Worm (Caenorhabditis elegans) whole organism, young adult: Measurements from ENCODE around the gene die-1.
"Not testable (repeated sequence)": the region's sequence is repeated elsewhere in the genome, so short reads cannot be mapped to it uniquely, and the experiment has no call there.

Experiments
- C06A6.2 ChIP-seq: fragments of 200-800 bp; sonication (Bioruptor generic); conservative IDR thresholded peaks from 2 replicates; pipeline ENCODE4 v1.3.6; 2022; ENCODE audit warnings: missing genetic modification characterization, missing compliant biosample characterization
- C17E4.6 ChIP-seq: fragments of 200-800 bp; sonication (Bioruptor generic); IDR thresholded peaks from 2 replicates; pipeline ENCODE4 v1.3.6; 2022; ENCODE audit warnings: missing genetic modification reagents, missing genetic modification characterization, missing compliant biosample characterization
- D2030.7 ChIP-seq: fragments of 200-800 bp; sonication (Bioruptor generic); IDR thresholded peaks from 2 replicates; pipeline ENCODE4 v1.3.6; 2022; ENCODE audit warnings: missing genetic modification reagents, missing genetic modification characterization, missing compliant biosample characterization
- F10E7.11 ChIP-seq: sonication (generic microtip); optimal IDR thresholded peaks from 2 replicates; lab custom pipeline; 2017; ENCODE audit warnings: mild to moderate bottlenecking, missing genetic modification characterization, moderate library complexity, missing compliant biosample characterization
- F22D6.2 ChIP-seq: sonication (generic microtip); optimal IDR thresholded peaks from 2 replicates; lab custom pipeline; 2016; ENCODE audit warnings: mild to moderate bottlenecking, missing genetic modification characterization, missing compliant biosample characterization
- F33H1.4 ChIP-seq: fragments of 200-800 bp; sonication (Bioruptor generic); IDR thresholded peaks from 2 replicates; pipeline ENCODE4 v1.3.6; 2022; ENCODE audit warnings: missing genetic modification reagents, missing genetic modification characterization, missing compliant biosample characterization
- K11D2.4 ChIP-seq: fragments of 200-800 bp; sonication (Bioruptor generic); IDR thresholded peaks from 2 replicates; pipeline ENCODE4 v1.3.6; 2022; ENCODE audit warnings: missing genetic modification reagents, missing genetic modification characterization, missing compliant biosample characterization
- Y56A3A.18 ChIP-seq: fragments of 200-800 bp; sonication (Bioruptor generic); IDR thresholded peaks from 2 replicates; pipeline ENCODE4 v1.3.6; 2022; ENCODE audit warnings: missing genetic modification reagents, missing genetic modification characterization, missing compliant biosample characterization
- Y67H2A.10 ChIP-seq: fragments of 200-800 bp; sonication (Bioruptor generic); conservative IDR thresholded peaks from 2 replicates; pipeline ENCODE4 v1.3.6; 2022; ENCODE audit warnings: missing genetic modification reagents, missing genetic modification characterization, missing compliant biosample characterization
- attf-3 ChIP-seq: fragments of 200-800 bp; sonication (Bioruptor generic); conservative IDR thresholded peaks from 2 replicates; pipeline ENCODE4 v1.3.6; 2022; ENCODE audit warnings: missing genetic modification reagents, missing genetic modification characterization, missing compliant biosample characterization
- attf-5 ChIP-seq: fragments of 200-800 bp; sonication (Bioruptor generic); optimal IDR thresholded peaks from 2 replicates; lab custom pipeline; 2018; ENCODE audit warnings: mild to moderate bottlenecking, missing genetic modification characterization, missing compliant biosample characterization
- bed-2 ChIP-seq: fragments of 200-800 bp; sonication (Bioruptor generic); IDR thresholded peaks from 2 replicates; pipeline ENCODE4 v1.3.6; 2022; ENCODE audit warnings: missing genetic modification reagents, missing genetic modification characterization, missing compliant biosample characterization
- cebp-1 ChIP-seq, 2 experiments: fragments of 200-800 bp in 1 of 2; sonication (Bioruptor generic) in 1 of 2; sonication (generic microtip) in 1 of 2; IDR thresholded peaks in 1 of 2; optimal IDR thresholded peaks in 1 of 2; 2 replicates each; pipeline versions ENCODE4 v1.3.6 to Lab custom; 2017 to 2022; ENCODE audit warnings: missing compliant biosample characterization in 2 of 2, missing genetic modification characterization in 2 of 2, mild to moderate bottlenecking in 1 of 2, missing genetic modification reagents in 1 of 2, moderate library complexity in 1 of 2
- ceh-100 ChIP-seq: fragments of 200-800 bp; sonication (Bioruptor generic); IDR thresholded peaks from 2 replicates; pipeline ENCODE4 v1.3.6; 2022; ENCODE audit warnings: missing genetic modification reagents, missing genetic modification characterization, missing compliant biosample characterization
- ceh-40 ChIP-seq: fragments of 200-800 bp; sonication (Bioruptor generic); IDR thresholded peaks from 2 replicates; pipeline ENCODE4 v1.3.6; 2022; ENCODE audit warnings: missing genetic modification characterization, missing compliant biosample characterization
- ceh-91 ChIP-seq: fragments of 200-800 bp; sonication (Bioruptor generic); IDR thresholded peaks from 2 replicates; pipeline ENCODE4 v1.3.6; 2022; ENCODE audit warnings: missing genetic modification reagents, missing genetic modification characterization, missing compliant biosample characterization
- dox-1 ChIP-seq: fragments of 200-800 bp; sonication (Bioruptor generic); IDR thresholded peaks from 2 replicates; pipeline ENCODE4 v1.3.6; 2022; ENCODE audit warnings: missing genetic modification reagents, missing genetic modification characterization, missing compliant biosample characterization
- egl-44 ChIP-seq: fragments of 200-800 bp; sonication (Bioruptor generic); IDR thresholded peaks from 2 replicates; pipeline ENCODE4 v1.3.6; 2022; ENCODE audit warnings: missing genetic modification reagents, missing genetic modification characterization, missing compliant biosample characterization
- egrh-3 ChIP-seq: fragments of 200-800 bp; sonication (Bioruptor generic); IDR thresholded peaks from 2 replicates; pipeline ENCODE4 v1.3.6; 2022; ENCODE audit warnings: missing genetic modification reagents, missing genetic modification characterization, missing compliant biosample characterization
- ekl-4 ChIP-seq: fragments of 200-800 bp; sonication (Bioruptor generic); IDR thresholded peaks from 2 replicates; pipeline ENCODE4 v1.3.6; 2022; ENCODE audit warnings: missing genetic modification reagents, missing genetic modification characterization, missing compliant biosample characterization
- hmg-1.2 ChIP-seq: fragments of 200-800 bp; sonication (Bioruptor generic); IDR thresholded peaks from 2 replicates; pipeline ENCODE4 v1.3.6; 2022; ENCODE audit warnings: missing genetic modification reagents, missing genetic modification characterization, missing compliant biosample characterization
- lin-26 ChIP-seq: fragments of 200-800 bp; sonication (Bioruptor generic); IDR thresholded peaks from 2 replicates; pipeline ENCODE4 v1.3.6; 2022; ENCODE audit warnings: missing genetic modification reagents, missing genetic modification characterization, missing compliant biosample characterization
- lsl-1 ChIP-seq: fragments of 200-800 bp; sonication (Bioruptor generic); optimal IDR thresholded peaks from 2 replicates; lab custom pipeline; 2018; ENCODE audit warnings: mild to moderate bottlenecking, missing genetic modification characterization, moderate library complexity, missing compliant biosample characterization
- madf-6 ChIP-seq: fragments of 200-800 bp; sonication (Bioruptor generic); IDR thresholded peaks from 2 replicates; pipeline ENCODE4 v1.3.6; 2022; ENCODE audit warnings: missing genetic modification reagents, missing genetic modification characterization, missing compliant biosample characterization
- mcd-1 ChIP-seq: fragments of 200-800 bp; sonication (Bioruptor generic); IDR thresholded peaks from 2 replicates; pipeline ENCODE4 v1.3.6; 2022; ENCODE audit warnings: missing genetic modification reagents, missing genetic modification characterization, missing compliant biosample characterization
- nfyb-1 ChIP-seq: fragments of 200-800 bp; sonication (Bioruptor generic); IDR thresholded peaks from 2 replicates; pipeline ENCODE4 v1.3.6; 2022; ENCODE audit warnings: missing genetic modification reagents, missing genetic modification characterization, missing compliant biosample characterization
- nhr-80 ChIP-seq: sonication (generic microtip); optimal IDR thresholded peaks from 2 replicates; lab custom pipeline; 2016; ENCODE audit warnings: missing genetic modification characterization, missing compliant biosample characterization
- pbrm-1 ChIP-seq: fragments of 200-800 bp; sonication (Bioruptor generic); IDR thresholded peaks from 2 replicates; pipeline ENCODE4 v1.3.6; 2022; ENCODE audit warnings: missing genetic modification reagents, missing genetic modification characterization, missing compliant biosample characterization
- pha-4 ChIP-seq: fragments of 150-350 bp; sonication (generic microtip); optimal IDR thresholded peaks from 2 replicates; lab custom pipeline; 2014; ENCODE audit warnings: missing biosample characterization, missing genetic modification reagents, missing genetic modification characterization
- rcor-1 ChIP-seq: fragments of 200-800 bp; sonication (Bioruptor generic); IDR thresholded peaks from 2 replicates; pipeline ENCODE4 v1.3.6; 2022; ENCODE audit warnings: missing genetic modification reagents, missing genetic modification characterization, missing compliant biosample characterization
- repo-1 ChIP-seq: sonication (generic microtip); optimal IDR thresholded peaks from 2 replicates; lab custom pipeline; 2017; ENCODE audit warnings: mild to moderate bottlenecking, missing genetic modification characterization, missing compliant biosample characterization
- rpc-1 ChIP-seq, 2 experiments: fragments of 150-350 bp in 1 of 2; sonication (generic microtip) in 1 of 2; optimal IDR thresholded peaks; 2 replicates each; lab custom pipeline; 2014 to 2018; ENCODE audit warnings: missing biosample characterization in 1 of 2, missing genetic modification characterization in 1 of 2, missing genetic modification reagents in 1 of 2, missing genotype in 1 of 2
- snpc-1.1 ChIP-seq: sonication (generic microtip); optimal IDR thresholded peaks from 2 replicates; lab custom pipeline; 2017; ENCODE audit warnings: missing genetic modification characterization, mild to moderate bottlenecking, missing compliant biosample characterization, antibody characterized with exemption, moderate library complexity, missing genotype, missing genetic modification reagents; ENCODE audit not compliant: insufficient read depth
- snpc-3.4 ChIP-seq: sonication (generic microtip); optimal IDR thresholded peaks from 2 replicates; lab custom pipeline; 2017; ENCODE audit warnings: missing genetic modification characterization, mild to moderate bottlenecking, missing compliant biosample characterization, antibody characterized with exemption, moderate library complexity, missing genotype, missing genetic modification reagents
- zfh-2 ChIP-seq: fragments of 200-800 bp; sonication (Bioruptor generic); conservative IDR thresholded peaks from 2 replicates; pipeline ENCODE4 v1.3.6; 2022; ENCODE audit warnings: missing genetic modification reagents, missing genetic modification characterization, missing compliant biosample characterization
- ztf-18 ChIP-seq: sonication (generic microtip); optimal IDR thresholded peaks from 2 replicates; lab custom pipeline; 2016; ENCODE audit warnings: missing genotype, mild to moderate bottlenecking, missing genetic modification characterization, missing compliant biosample characterization
- ztf-25 ChIP-seq: fragments of 200-800 bp; sonication (Bioruptor generic); IDR thresholded peaks from 2 replicates; pipeline ENCODE4 v1.3.6; 2022; ENCODE audit warnings: missing genetic modification reagents, missing genetic modification characterization, missing compliant biosample characterization
- ztf-28 ChIP-seq: fragments of 200-800 bp; sonication (Bioruptor generic); IDR thresholded peaks from 2 replicates; pipeline ENCODE4 v1.3.6; 2022; ENCODE audit warnings: missing genetic modification reagents, missing genetic modification characterization, missing compliant biosample characterization

Gene die-1

ce11 chrII:10044961-10045360 is 22.8 kb downstream of the die-1 start, which contains the start of the genes F52H3.11 and bath-38:
TSS of gene F52H3.11 (minus strand) at chrII:10045163.
TSS of gene bath-38 (minus strand) at chrII:10045270.
- TF ChIP-seq pha-4 (peak; percentile 22), repo-1 (no peak), ceh-40 (GFP tag; lab: Robert Waterston, UW) (no peak), nhr-80 (tag; lab: Kevin White, UChicago) (peak; percentile 23), snpc-1.1 (tag; lab: Kevin White, UChicago) (no peak), F10E7.11 (no peak), attf-5 (GFP tag; lab: Kevin White, UChicago) (peak; percentile 22)
- TF ChIP-seq, all 124 proteins: peak for 3

- no peak for TF ChIP-seq rpc-1 (optimal IDR thresholded peaks at IDR 0.05; lab: Kevin White, UChicago)
- no peak for TF ChIP-seq rpc-1 (tag; optimal IDR thresholded peaks at IDR 0.05; lab: Kevin White, UChicago)
- TF ChIP-seq lsl-1 = peak; percentile 30
Observed at ce11 chrII:10040834-10041233, 26.9 kb downstream of the die-1 start, which contains the start of gene ogr-2. TSS of gene ogr-2 (plus strand) at chrII:10041134.

- TF ChIP-seq hmg-1.2 (GFP tag; lab: Robert Waterston, UW) (peak; percentile 17; the same call in 1 of the 2 replicates), ztf-18 (no peak)
Observed at ce11 chrII:10039799-10040198, 27.9 kb downstream of the die-1 start, which contains the start of gene let-268. TSS of gene let-268 (minus strand) at chrII:10039980.

ce11 chrII:10035425-10035824 is 32.3 kb downstream of the die-1 start:
- TF ChIP-seq zfh-2 (GFP tag; lab: Robert Waterston, UW) = no peak
- no peak for TF ChIP-seq F22D6.2 (tag; lab: Kevin White, UChicago)
- TF ChIP-seq snpc-3.4 = no peak
- TF ChIP-seq, all 124 proteins: peak for 0

- TF ChIP-seq hmg-1.2 (GFP tag; lab: Robert Waterston, UW) (peak; percentile 59), D2030.7 (GFP tag; lab: Robert Waterston, UW) (peak; percentile 61), rcor-1 (GFP tag; lab: Robert Waterston, UW) (peak; percentile 37; the same call in 1 of the 2 replicates), dox-1 (GFP tag; lab: Robert Waterston, UW) (peak; percentile 96), nfyb-1 (GFP tag; lab: Robert Waterston, UW) (peak; percentile 83), C06A6.2 (peak; percentile 99), ceh-100 (peak; percentile 94), F33H1.4 (peak; percentile 61), lin-26 (GFP tag; lab: Robert Waterston, UW) (peak; percentile 42; the same call in 1 of the 2 replicates), madf-6 (peak; percentile 59), ekl-4 (peak; percentile 82), mcd-1 (GFP tag; lab: Robert Waterston, UW) (peak; percentile 92), Y67H2A.10 (GFP tag; lab: Robert Waterston, UW) (peak; percentile 65; the same call in 1 of the 2 replicates), pbrm-1 (GFP tag; lab: Robert Waterston, UW) (peak; percentile 84), egrh-3 (peak; percentile 67), ztf-25 (peak; percentile 74; the same call in 1 of the 2 replicates), ztf-28 (GFP tag; lab: Robert Waterston, UW) (peak; percentile 81; the same call in 1 of the 2 replicates), cebp-1 (GFP tag; IDR thresholded peaks at IDR 0.05; lab: Robert Waterston, UW) (peak; percentile 58; the same call in 1 of the 2 replicates), rpc-1 (optimal IDR thresholded peaks at IDR 0.05; lab: Kevin White, UChicago) (peak; percentile 20), K11D2.4 (GFP tag; lab: Robert Waterston, UW) (peak; percentile 62; the same call in 1 of the 2 replicates), attf-3 (GFP tag; lab: Robert Waterston, UW) (peak; percentile 76), egl-44 (GFP tag; lab: Robert Waterston, UW) (0 out of 2 replicates have a peak, but pooled peaks have one; percentile 28), bed-2 (0 out of 2 replicates have a peak, but pooled peaks have one; percentile 46), C17E4.6 (GFP tag; lab: Robert Waterston, UW) (0 out of 2 replicates have a peak, but pooled peaks have one; percentile 56), ceh-91 (peak; percentile 70), Y56A3A.18 (GFP tag; lab: Robert Waterston, UW) (0 out of 2 replicates have a peak, but pooled peaks have one; percentile 61)
- not testable (repeated sequence) for TF ChIP-seq cebp-1, rpc-1 (tag; optimal IDR thresholded peaks at IDR 0.05; lab: Kevin White, UChicago)
- TF ChIP-seq, all 124 proteins: peak for 26; not testable (repeated sequence) for 98
Observed at ce11 chrII:10034769-10035168, 32.9 kb downstream of the die-1 start.
